Fruit fly (Drosophila melanogaster) whole organism, wandering third instar larva: ENCODE measurements around the gene CG1695.

Source experiments
- Vsx2 ChIP-seq: fragments of 200-300, 225-300 bp; sonication (Bioruptor generic); optimal IDR thresholded peaks from 2 replicates; lab custom pipeline; 2018; ENCODE audit warnings: missing biosample characterization, missing genetic modification characterization; ENCODE audit not compliant: partially characterized antibody
- br ChIP-seq: fragments of 200-800 bp; sonication (Bioruptor generic); optimal IDR thresholded peaks from 2 replicates; lab custom pipeline; 2016; ENCODE audit warnings: missing biosample characterization, missing genetic modification characterization
- usp ChIP-seq: fragments of >200 bp; optimal IDR thresholded peaks from 2 replicates; lab custom pipeline; 2017; ENCODE audit warnings: missing biosample characterization, missing genetic modification characterization
- woc ChIP-seq: sonication (Bioruptor generic); optimal IDR thresholded peaks from 2 replicates; lab custom pipeline; 2016; ENCODE audit warnings: missing biosample characterization, mild to moderate bottlenecking, missing genetic modification characterization

DNA sequence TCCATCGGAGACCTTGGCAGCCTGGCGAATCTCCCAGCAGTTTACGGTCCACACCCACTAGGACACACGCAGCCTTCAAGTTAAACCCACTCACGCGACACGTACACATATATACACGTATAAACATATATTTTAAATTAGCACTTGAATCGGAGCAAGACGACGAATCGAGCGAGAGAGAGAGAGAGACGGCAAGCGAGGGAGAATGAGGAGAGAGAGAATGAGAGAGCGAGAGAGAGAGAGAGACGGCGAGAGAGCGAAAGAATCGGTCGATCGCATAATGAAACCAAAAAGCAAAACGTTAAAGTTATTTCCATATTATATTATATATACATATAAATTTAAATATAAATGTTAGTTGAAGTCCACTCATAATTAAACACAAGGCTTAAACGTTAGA, 22.1 kb upstream of the CG1695 start:
- TF ChIP-seq br (GFP tag; lab: Kevin White, UChicago) (no peak), Vsx2 (GFP tag; lab: Kevin White, UChicago) (no peak), usp (GFP tag; lab: Kevin White, UChicago) (no peak), woc (no peak)
